Worm (Caenorhabditis elegans) whole organism, dauer: ENCODE measurements around the gene attf-3.

ENCODE experiments used
- unc-62 ChIP-seq: sonication (generic microtip); optimal IDR thresholded peaks from 2 replicates; lab custom pipeline; 2017; ENCODE audit warnings: missing biosample characterization, missing genetic modification reagents, missing genetic modification characterization

attf-3 gene

DNA sequence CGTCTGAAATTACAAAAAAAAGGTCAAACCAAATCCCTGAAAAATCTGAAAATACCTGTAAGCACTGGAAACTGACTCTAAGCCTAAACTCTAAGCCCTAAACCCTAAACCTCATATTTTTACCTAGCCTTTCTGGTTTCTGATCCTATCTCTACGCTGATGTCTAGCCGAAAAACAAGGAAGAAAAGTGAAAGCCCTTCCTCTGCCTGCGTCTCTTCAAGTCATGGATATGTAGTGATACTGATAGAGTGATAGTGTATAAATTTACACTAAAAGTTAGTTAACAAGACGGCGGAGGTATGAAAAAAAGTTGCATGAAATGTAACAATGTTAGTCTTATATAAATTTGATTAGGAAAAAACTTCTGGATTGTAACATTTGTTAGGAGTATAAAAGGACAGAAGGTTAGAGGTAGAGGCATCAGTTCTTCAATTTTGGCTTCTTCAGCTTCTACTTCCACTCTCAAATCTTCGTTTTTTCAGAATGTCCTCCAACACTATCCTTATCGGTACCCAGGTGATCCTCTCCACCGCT, 45.5 kb downstream of the attf-3 start, which contains the start of gene col-88:
TSS of gene col-88 (plus strand) at position 484 of the 534 bp plus-strand sequence.
- no peak for TF ChIP-seq unc-62 (GFP tag; lab: Kevin White, UChicago)

DNA sequence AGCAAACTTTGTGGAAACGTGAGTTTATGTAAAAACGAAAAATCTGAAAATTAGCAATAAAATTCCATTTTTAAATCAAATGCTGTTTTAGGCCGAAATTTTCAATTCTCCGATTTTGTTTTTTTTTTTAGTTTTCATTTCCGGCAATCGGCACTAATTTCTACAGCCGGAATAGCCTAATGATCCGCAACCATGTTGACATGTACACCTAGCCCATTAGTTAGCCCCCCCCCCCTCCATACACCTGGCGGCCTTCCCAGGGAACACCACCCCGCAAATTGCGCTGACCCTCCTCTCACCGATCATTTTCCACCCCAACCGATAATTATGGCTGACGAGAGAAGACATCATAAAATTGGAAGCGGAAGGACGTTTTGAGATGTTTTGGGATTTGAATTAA, 46.7 kb downstream of the attf-3 start:
- TF ChIP-seq unc-62 (GFP tag; lab: Kevin White, UChicago) = no peak

DNA sequence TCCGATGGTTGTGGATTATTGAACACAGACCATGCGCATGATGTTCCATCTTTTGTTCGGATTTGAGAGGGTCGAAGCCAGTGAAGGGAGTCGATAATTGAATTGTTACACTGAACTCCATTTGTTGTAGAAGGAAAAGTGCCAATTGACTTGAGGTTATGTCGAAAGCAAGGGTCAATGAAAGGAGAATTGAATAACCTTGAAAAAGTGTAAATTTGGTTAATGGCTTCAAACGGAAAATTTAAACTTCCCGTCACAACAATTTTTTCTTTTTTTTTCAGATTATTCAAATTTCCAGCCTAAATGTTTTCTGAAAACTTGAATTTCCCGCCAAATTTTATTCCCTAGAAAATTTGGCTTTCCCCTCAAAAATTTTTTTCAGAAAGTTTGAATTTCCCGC, 48.1 kb downstream of the attf-3 start, which contains the start of gene clp-10:
TSS of gene clp-10 (minus strand) at position 101 of the 400 bp plus-strand sequence.
- TF ChIP-seq unc-62 (GFP tag; lab: Kevin White, UChicago) = no peak

DNA sequence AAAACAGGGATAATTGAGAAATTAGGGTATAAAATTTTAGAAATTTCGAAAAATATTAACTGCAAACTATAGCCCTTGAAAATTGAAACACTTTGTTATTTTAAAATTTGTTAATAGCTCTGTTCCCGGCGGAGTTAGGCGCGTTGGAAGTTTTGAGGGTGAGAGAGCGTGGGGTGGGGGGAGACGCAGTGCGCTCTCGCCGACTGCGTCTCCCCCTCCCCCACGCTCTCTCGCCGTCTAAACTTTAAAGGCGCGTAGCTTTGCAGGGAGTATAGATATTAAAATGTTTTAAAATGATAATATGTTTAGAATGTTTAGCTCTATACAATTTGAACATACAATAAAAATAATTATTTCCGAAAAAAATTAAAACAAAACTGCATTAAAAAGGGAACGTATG, 52.9 kb downstream of the attf-3 start:
- no peak for TF ChIP-seq unc-62 (GFP tag; lab: Kevin White, UChicago)

DNA sequence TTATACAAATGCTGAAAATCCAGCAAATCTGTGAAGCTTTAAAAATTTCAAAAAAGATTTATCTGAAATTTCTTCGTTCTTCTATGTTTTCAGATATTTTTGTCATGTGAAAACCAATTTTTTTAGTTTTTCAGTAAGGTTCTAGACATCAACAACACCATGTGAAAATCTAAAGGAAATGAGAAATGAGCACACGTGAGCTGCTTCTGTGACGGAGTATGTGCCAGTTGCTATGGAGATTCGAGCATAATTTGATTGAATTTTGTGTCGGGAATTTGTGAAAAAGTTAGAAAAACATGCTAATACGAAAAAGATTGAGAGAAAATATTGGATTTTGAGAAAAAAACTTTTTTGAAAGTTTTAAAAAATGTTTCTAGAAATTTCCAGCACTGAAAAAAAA, 54.6 kb downstream of the attf-3 start:
- no peak for TF ChIP-seq unc-62 (GFP tag; lab: Kevin White, UChicago)

DNA sequence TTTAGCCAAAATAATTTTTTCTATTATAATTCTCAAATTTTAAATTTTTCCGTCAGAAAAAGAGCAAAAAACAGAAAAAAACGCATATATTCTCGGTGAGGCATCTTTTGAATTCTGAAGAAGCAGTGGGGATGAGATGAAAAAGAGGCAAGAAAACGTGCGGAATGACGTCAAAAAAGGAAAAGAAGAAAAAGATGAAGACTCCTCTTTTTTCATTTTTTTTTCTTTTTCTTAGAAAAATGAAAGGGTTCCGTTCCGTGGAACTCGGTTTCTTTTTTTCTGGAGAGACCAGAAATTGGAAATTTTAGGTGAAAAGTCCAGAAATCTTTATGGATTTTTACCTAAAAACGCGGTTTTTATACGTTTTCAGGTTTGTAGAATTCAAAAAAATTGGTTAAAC, 55.8 kb downstream of the attf-3 start:
- no peak for TF ChIP-seq unc-62 (GFP tag; lab: Kevin White, UChicago)

DNA sequence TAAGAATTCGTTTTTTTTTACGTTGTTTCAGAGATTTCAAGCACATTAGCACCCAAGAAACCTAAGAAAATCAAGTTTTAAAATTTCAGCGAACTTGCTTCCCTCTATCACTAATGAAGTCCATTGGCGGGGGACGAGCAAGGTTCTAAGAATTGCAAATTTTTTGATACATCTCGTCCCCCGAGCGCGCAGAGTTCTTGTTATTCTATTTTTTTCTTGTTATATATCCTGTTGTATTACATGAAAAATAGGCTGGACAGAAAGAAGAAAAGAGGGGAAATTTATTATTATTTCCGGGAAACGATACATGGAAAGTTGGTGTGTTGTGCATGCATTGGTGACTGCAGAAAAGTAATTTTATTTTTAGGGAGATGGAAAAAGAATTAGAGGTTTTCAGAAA, 56.6 kb downstream of the attf-3 start:
- TF ChIP-seq unc-62 (GFP tag; lab: Kevin White, UChicago) = no peak

DNA sequence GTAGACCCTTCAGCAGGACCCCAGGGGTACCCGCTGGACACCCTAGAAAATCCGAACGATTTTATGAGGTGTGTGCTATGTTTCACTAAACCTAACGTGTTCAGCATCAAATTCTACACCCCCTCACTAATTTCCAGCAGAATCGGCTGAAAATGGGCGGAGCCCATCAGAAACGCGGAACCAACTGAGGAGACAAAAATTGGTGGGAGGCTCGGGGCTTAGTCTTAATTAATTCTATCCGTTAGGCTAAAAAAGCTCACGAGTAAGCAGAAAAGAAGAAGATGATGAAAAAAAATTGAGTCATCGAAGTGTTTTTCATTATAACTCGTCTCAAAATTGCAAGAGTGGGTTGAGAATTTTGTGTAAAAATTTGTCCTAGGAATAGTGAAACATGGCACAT, 57.3 kb downstream of the attf-3 start:
- no peak for TF ChIP-seq unc-62 (GFP tag; lab: Kevin White, UChicago)

DNA sequence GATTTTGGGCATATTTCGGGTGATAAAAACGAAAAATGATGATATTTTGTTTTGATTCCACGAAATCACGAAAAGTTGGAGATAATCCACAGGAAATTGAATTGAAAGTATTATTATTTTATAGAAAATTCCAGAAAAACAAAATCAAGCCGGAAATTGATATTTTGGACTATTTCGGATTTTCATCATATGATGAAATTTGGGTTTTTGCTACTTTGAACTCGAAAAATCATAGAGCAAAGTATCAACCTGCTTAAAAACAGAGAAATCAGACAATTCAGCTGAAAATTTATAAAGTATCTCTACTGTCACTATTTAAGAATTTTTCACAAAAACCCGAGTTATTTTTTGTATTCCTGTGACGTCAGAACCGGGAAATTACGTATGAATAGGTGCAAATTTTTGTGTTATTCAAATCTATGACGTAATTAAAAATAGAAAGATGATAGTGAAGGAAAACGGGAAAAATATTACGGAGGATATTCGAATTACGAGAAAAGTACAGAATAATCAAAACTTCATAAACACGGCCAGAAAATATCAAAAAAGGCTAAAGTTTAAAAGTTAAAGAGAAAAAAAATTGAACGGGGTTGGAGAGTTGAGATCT, 58.7 kb downstream of the attf-3 start:
- TF ChIP-seq unc-62 (GFP tag; lab: Kevin White, UChicago) = no peak

DNA sequence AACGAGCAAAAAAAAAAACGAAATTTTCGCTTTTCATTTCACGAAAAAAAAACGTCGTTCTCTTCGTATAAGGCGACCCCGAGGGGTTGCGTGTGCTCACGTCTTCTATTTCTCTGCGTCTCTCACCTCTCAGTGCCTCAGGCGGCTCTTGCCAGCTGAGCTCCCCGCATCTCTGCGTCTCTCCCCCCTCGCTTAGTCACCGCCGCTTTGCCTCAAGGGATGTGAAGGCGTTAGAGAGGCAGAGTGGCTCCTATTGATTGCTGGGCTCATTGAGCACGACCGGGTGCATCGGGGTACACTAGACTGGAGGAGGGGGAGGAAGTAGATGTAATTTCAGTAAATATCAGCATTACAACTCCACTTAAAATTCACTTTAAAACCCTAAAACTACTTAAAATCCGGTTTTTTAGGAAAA, 60.6 kb downstream of the attf-3 start:
- no peak for TF ChIP-seq unc-62 (GFP tag; lab: Kevin White, UChicago)

DNA sequence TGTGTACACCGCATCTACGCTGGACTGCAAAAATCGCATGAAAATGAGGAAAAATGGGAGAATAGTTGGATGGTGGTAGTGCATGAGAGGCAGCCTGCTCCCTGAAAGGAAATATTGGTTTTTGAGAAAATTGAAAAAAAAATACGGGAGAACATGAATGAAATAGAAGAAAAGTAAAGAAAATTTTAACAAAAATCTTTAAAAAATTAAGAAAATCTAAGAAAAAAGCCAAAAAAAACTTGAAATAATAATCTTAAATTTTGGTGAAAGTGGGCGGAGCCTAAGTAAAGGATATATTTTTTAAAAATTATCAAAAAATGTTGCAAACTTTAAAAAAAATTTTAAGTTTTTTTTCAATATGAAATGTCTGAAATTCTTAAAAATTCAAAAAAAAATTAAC, 62.3 kb downstream of the attf-3 start, which contains the start of gene H10E21.5:
TSS of gene H10E21.5 (minus strand) at position 101 of the 400 bp plus-strand sequence.
- no peak for TF ChIP-seq unc-62 (GFP tag; lab: Kevin White, UChicago)

DNA sequence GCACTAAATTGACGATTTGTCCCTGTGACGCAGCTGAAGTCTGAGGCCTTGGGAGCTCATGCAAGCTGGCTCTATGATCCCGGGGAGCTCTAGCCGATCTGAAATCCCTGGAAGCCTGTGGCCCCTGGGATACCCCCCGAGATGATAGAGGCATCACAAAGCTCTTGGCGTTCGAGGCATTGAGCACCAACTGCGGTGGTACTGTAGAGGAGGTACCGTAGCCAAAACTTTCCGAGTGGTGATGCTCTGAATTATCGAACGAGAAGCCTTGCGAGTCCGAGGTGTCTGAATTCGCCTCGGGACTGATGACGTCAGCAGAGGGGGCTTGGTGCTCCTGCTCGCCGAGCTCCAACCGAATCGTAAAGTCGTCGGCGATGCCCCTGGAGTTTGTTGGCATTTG, 64.9 kb downstream of the attf-3 start:
- no peak for TF ChIP-seq unc-62 (GFP tag; lab: Kevin White, UChicago)
